Fruit fly (Drosophila melanogaster) whole organism, embryonic: ENCODE measurements around the gene mus302.

ENCODE experiments used
- Awh ChIP-seq: fragments of 200-800 bp; sonication (Bioruptor generic); IDR thresholded peaks from 2 replicates; pipeline ENCODE4, ENCODE4 v1.3.6; 2022; ENCODE audit warnings: missing biosample characterization, missing genetic modification characterization
- CG9727 ChIP-seq: fragments of 200-800 bp; sonication (Bioruptor generic); optimal IDR thresholded peaks from 3 replicates; lab custom pipeline; 2017; ENCODE audit warnings: missing biosample characterization, mild to moderate bottlenecking, missing genetic modification characterization
- Doc2 ChIP-seq: fragments of 200-800 bp; sonication (Bioruptor generic); IDR thresholded peaks from 2 replicates; pipeline ENCODE4 v1.3.6; 2022; ENCODE audit warnings: missing biosample characterization, missing genetic modification characterization
- Dp ChIP-seq: fragments of 200-800 bp; sonication (Bioruptor generic); optimal IDR thresholded peaks from 2 replicates; lab custom pipeline; 2018; ENCODE audit warnings: missing biosample characterization, mild to moderate bottlenecking, missing genetic modification characterization, moderate library complexity
- MBD-R2 ChIP-seq: fragments of 200-800 bp; sonication (Bioruptor generic); IDR thresholded peaks from 2 replicates; pipeline ENCODE4 v1.3.6; 2022; ENCODE audit warnings: missing biosample characterization, missing genetic modification characterization
- chif ChIP-seq, 2 experiments: fragments of 200-800 bp; sonication (Bioruptor generic); optimal IDR thresholded peaks; 3 replicates each; lab custom pipeline; 2016; ENCODE audit warnings: missing biosample characterization in 2 of 2, missing genetic modification characterization in 2 of 2
- crc ChIP-seq: fragments of 200-800 bp; sonication (Bioruptor generic); optimal IDR thresholded peaks from 2 replicates; lab custom pipeline; 2016; ENCODE audit warnings: missing biosample characterization, missing genetic modification characterization
- crp ChIP-seq, 2 experiments: fragments of 200-800 bp; sonication (Bioruptor generic); optimal IDR thresholded peaks; 2 replicates in 1 of 2; 3 replicates in 1 of 2; lab custom pipeline; 2017; ENCODE audit warnings: missing biosample characterization in 2 of 2, missing genetic modification characterization in 2 of 2, mild to moderate bottlenecking in 1 of 2, moderate library complexity in 1 of 2
- danr ChIP-seq: fragments of 200-800 bp; sonication (Bioruptor generic); IDR thresholded peaks from 2 replicates; pipeline ENCODE4 v1.3.6; 2022; ENCODE audit warnings: missing biosample characterization, missing genetic modification characterization
- gro ChIP-seq: fragments of 200-800 bp; sonication (Bioruptor generic); optimal IDR thresholded peaks from 2 replicates; lab custom pipeline; 2016; ENCODE audit warnings: missing biosample characterization, missing genetic modification characterization
- sim ChIP-seq: fragments of 200-800 bp; sonication (Bioruptor generic); IDR thresholded peaks from 2 replicates; pipeline ENCODE4 v1.3.6; 2022; ENCODE audit warnings: missing biosample characterization, missing genetic modification characterization
- sug ChIP-seq: fragments of 200-800 bp; optimal IDR thresholded peaks from 2 replicates; lab custom pipeline; 2019; ENCODE audit warnings: missing biosample characterization, mild to moderate bottlenecking, missing genetic modification characterization, moderate library complexity
- trem ChIP-seq: fragments of 200-800 bp; optimal IDR thresholded peaks from 3 replicates; lab custom pipeline; 2019; ENCODE audit warnings: missing biosample characterization, mild to moderate bottlenecking, missing genetic modification characterization, moderate library complexity

- TF ChIP-seq chif (GFP tag; optimal IDR thresholded peaks at IDR 0.05; lab: Kevin White, UChicago) (no peak), danr (GFP tag; lab: Robert Waterston, UW) (no peak), MBD-R2 (GFP tag; lab: Robert Waterston, UW) (no peak), Dp (no peak), gro (GFP tag; lab: Kevin White, UChicago) (no peak), CG9727 (GFP tag; lab: Kevin White, UChicago) (no peak), trem (tag; lab: Kevin White, UChicago) (no peak), crp (GFP tag; optimal IDR thresholded peaks at IDR 0.05; lab: Kevin White, UChicago) (no peak), crc (no peak), Doc2 (GFP tag; lab: Robert Waterston, UW) (no peak), sim (no peak), Awh (no peak), sug (tag; lab: Kevin White, UChicago) (no peak)
Measured at dm6 chr3L:16750750-16751149, 28.8 kb downstream of the mus302 start.
